Worm (Caenorhabditis elegans) whole organism, late embryonic: ENCODE data around the gene gmn-1.
"Not testable (repeated sequence)": the region's sequence is repeated elsewhere in the genome, so short reads cannot be mapped to it uniquely, and the experiment has no call there.

Source experiments
- ceh-18 ChIP-seq: sonication (generic microtip); optimal IDR thresholded peaks from 2 replicates; lab custom pipeline; 2016; ENCODE audit warnings: missing genetic modification characterization, missing compliant biosample characterization
- ceh-45 ChIP-seq: fragments of 200-800 bp; sonication (Bioruptor generic); IDR thresholded peaks from 2 replicates; pipeline ENCODE4 v1.3.6; 2022; ENCODE audit warnings: missing genetic modification reagents, missing genetic modification characterization, missing compliant biosample characterization
- dve-1 ChIP-seq: sonication (generic microtip); optimal IDR thresholded peaks from 2 replicates; lab custom pipeline; 2017; ENCODE audit warnings: antibody characterized with exemption, mild to moderate bottlenecking, missing genetic modification characterization, missing compliant biosample characterization

gmn-1 gene

DNA sequence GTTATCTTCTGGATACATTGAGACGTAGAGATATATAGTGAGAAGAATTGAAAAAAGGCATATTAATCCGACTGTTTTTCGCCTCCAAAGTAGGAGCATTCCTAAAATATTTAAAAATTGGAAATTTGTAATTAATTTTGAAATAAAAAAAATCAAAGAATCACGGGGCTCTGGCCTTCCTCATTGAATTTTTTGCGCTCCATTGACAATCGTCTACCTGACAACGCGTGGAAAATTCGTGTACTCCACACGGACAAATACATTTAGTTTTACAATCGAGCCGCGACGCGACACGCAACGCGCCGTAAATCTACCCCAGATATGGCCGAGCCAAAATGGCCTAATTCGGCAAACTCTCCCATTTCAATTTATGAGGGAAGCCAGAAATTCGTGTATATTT is 48.0 kb downstream of the gmn-1 start, which contains the start of gene gly-11:
Gene gly-11, minus strand, starts transcription at position 101 of the 400 bp plus-strand sequence.
- TF ChIP-seq dve-1 (tag; lab: Kevin White, UChicago); ceh-18 (tag; lab: Kevin White, UChicago); ceh-45: not testable (repeated sequence)
